Fruit fly (Drosophila melanogaster): ENCODE results near the gene Mkp3.

DNA sequence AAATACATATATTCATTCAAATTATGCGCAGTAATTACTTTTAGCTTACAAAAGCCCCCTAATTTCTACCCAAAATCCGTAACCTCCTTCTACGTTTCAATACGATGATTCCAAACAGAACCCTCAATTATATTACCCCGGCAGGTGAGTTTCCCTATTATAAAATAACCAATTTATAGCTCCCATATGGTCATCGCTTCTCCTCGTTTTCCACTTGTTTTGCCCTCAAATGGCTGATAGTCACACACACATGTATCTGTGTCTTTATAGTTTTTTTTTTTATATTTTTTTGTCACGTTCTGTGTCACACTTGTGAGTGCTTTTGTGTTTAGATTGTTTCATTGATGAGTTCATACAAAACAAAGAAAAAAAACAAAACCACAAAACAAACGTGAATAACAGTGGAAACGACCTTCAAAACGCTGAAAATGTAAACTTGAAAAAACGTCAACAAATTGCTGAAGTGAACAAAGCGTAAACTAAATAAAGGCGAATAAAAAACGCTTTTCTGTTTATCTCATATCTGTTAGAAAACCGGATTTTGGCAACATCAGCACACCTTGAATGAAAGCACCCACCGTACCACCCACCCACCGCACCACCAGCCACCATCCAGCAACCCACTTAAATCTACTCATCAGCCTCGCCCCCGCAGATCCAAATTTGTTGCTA is 14.9 kb downstream of the Mkp3 start:
- no peak for TF ChIP-seq Myc (optimal IDR thresholded peaks at IDR 0.05)
- no peak for TF ChIP-seq psq (GFP tag; optimal IDR thresholded peaks at IDR 0.05)
- no peak for TF ChIP-seq Dif (GFP tag; optimal IDR thresholded peaks at IDR 0.05; ENCODE audit: partially characterized antibody)
- TF ChIP-seq tai (GFP tag; optimal IDR thresholded peaks at IDR 0.05): no peak
- TF ChIP-seq br (GFP tag; optimal IDR thresholded peaks at IDR 0.05): no peak
- no peak for TF ChIP-seq jim (GFP tag; optimal IDR thresholded peaks at IDR 0.05)

All from whole organism, wandering third instar larva.